Worm (Caenorhabditis elegans) whole organism, young adult: ENCODE measurements around the gene F59B10.5.

Experiments used
- B0261.1 ChIP-seq: sonication (generic microtip); optimal IDR thresholded peaks from 2 replicates; lab custom pipeline; 2016; ENCODE audit warnings: mild to moderate bottlenecking, missing genetic modification characterization, moderate library complexity, missing compliant biosample characterization
- F10E7.11 ChIP-seq: sonication (generic microtip); optimal IDR thresholded peaks from 2 replicates; lab custom pipeline; 2017; ENCODE audit warnings: mild to moderate bottlenecking, missing genetic modification characterization, moderate library complexity, missing compliant biosample characterization
- F22D6.2 ChIP-seq: sonication (generic microtip); optimal IDR thresholded peaks from 2 replicates; lab custom pipeline; 2016; ENCODE audit warnings: mild to moderate bottlenecking, missing genetic modification characterization, missing compliant biosample characterization
- F33H1.4 ChIP-seq: fragments of 200-800 bp; sonication (Bioruptor generic); IDR thresholded peaks from 2 replicates; pipeline ENCODE4 v1.3.6; 2022; ENCODE audit warnings: missing genetic modification reagents, missing genetic modification characterization, missing compliant biosample characterization
- F37B4.10 ChIP-seq: fragments of 200-800 bp; sonication (Bioruptor generic); IDR thresholded peaks from 2 replicates; pipeline ENCODE4 v1.3.6; 2022; ENCODE audit warnings: missing genetic modification characterization, missing compliant biosample characterization
- F39B2.1 ChIP-seq: fragments of 200-800 bp; sonication (Bioruptor generic); IDR thresholded peaks from 2 replicates; pipeline ENCODE4 v1.3.6; 2022; ENCODE audit warnings: missing genetic modification reagents, missing genetic modification characterization, missing compliant biosample characterization
- F52B5.7 ChIP-seq: sonication (generic microtip); optimal IDR thresholded peaks from 2 replicates; lab custom pipeline; 2016; ENCODE audit warnings: mild to moderate bottlenecking, missing genetic modification characterization, missing compliant biosample characterization
- F57C9.4 ChIP-seq: sonication (generic microtip); optimal IDR thresholded peaks from 2 replicates; lab custom pipeline; 2017; ENCODE audit warnings: mild to moderate bottlenecking, missing genetic modification characterization, missing compliant biosample characterization
- K11D2.4 ChIP-seq: fragments of 200-800 bp; sonication (Bioruptor generic); IDR thresholded peaks from 2 replicates; pipeline ENCODE4 v1.3.6; 2022; ENCODE audit warnings: missing genetic modification reagents, missing genetic modification characterization, missing compliant biosample characterization
- Y95B8A.8 ChIP-seq: fragments of 200-800 bp; sonication (Bioruptor generic); IDR thresholded peaks from 2 replicates; pipeline ENCODE4 v1.3.6; 2022; ENCODE audit warnings: missing genetic modification reagents, missing genetic modification characterization, missing compliant biosample characterization
- ama-1 ChIP-seq, 3 experiments: fragments of 150-350 bp in 1 of 3; sonication (generic microtip) in 2 of 3; optimal IDR thresholded peaks; 2 replicates each; lab custom pipeline; 2014 to 2018; ENCODE audit warnings: missing biosample characterization in 2 of 3, missing genetic modification characterization in 2 of 3, missing genetic modification reagents in 2 of 3
- attf-3 ChIP-seq: fragments of 200-800 bp; sonication (Bioruptor generic); conservative IDR thresholded peaks from 2 replicates; pipeline ENCODE4 v1.3.6; 2022; ENCODE audit warnings: missing genetic modification reagents, missing genetic modification characterization, missing compliant biosample characterization
- attf-5 ChIP-seq: fragments of 200-800 bp; sonication (Bioruptor generic); optimal IDR thresholded peaks from 2 replicates; lab custom pipeline; 2018; ENCODE audit warnings: mild to moderate bottlenecking, missing genetic modification characterization, missing compliant biosample characterization
- cebp-1 ChIP-seq, 2 experiments: fragments of 200-800 bp in 1 of 2; sonication (Bioruptor generic) in 1 of 2; sonication (generic microtip) in 1 of 2; IDR thresholded peaks in 1 of 2; optimal IDR thresholded peaks in 1 of 2; 2 replicates each; pipeline versions ENCODE4 v1.3.6 to Lab custom; 2017 to 2022; ENCODE audit warnings: missing compliant biosample characterization in 2 of 2, missing genetic modification characterization in 2 of 2, mild to moderate bottlenecking in 1 of 2, missing genetic modification reagents in 1 of 2, moderate library complexity in 1 of 2
- ceh-100 ChIP-seq: fragments of 200-800 bp; sonication (Bioruptor generic); IDR thresholded peaks from 2 replicates; pipeline ENCODE4 v1.3.6; 2022; ENCODE audit warnings: missing genetic modification reagents, missing genetic modification characterization, missing compliant biosample characterization
- ceh-40 ChIP-seq: fragments of 200-800 bp; sonication (Bioruptor generic); IDR thresholded peaks from 2 replicates; pipeline ENCODE4 v1.3.6; 2022; ENCODE audit warnings: missing genetic modification characterization, missing compliant biosample characterization
- ceh-79 ChIP-seq: sonication (generic microtip); optimal IDR thresholded peaks from 2 replicates; lab custom pipeline; 2017; ENCODE audit warnings: mild to moderate bottlenecking, missing genetic modification characterization, missing compliant biosample characterization
- chd-7 ChIP-seq: sonication (generic microtip); optimal IDR thresholded peaks from 2 replicates; lab custom pipeline; 2016; ENCODE audit warnings: mild to moderate bottlenecking, missing genetic modification characterization, moderate library complexity, missing compliant biosample characterization
- dpff-1 ChIP-seq: sonication (generic microtip); optimal IDR thresholded peaks from 2 replicates; lab custom pipeline; 2017; ENCODE audit warnings: mild to moderate bottlenecking, missing genetic modification characterization, missing compliant biosample characterization
- ekl-4 ChIP-seq: fragments of 200-800 bp; sonication (Bioruptor generic); IDR thresholded peaks from 2 replicates; pipeline ENCODE4 v1.3.6; 2022; ENCODE audit warnings: missing genetic modification reagents, missing genetic modification characterization, missing compliant biosample characterization
- hmg-1.2 ChIP-seq: fragments of 200-800 bp; sonication (Bioruptor generic); IDR thresholded peaks from 2 replicates; pipeline ENCODE4 v1.3.6; 2022; ENCODE audit warnings: missing genetic modification reagents, missing genetic modification characterization, missing compliant biosample characterization
- hsf-1 ChIP-seq: fragments of 200-800 bp; sonication (Bioruptor generic); IDR thresholded peaks from 2 replicates; pipeline ENCODE4 v1.3.6; 2022; ENCODE audit warnings: missing genetic modification reagents, missing genetic modification characterization, missing compliant biosample characterization
- let-526 ChIP-seq: fragments of 200-800 bp; sonication (Bioruptor generic); IDR thresholded peaks from 2 replicates; pipeline ENCODE4 v1.3.6; 2022; ENCODE audit warnings: missing genetic modification reagents, missing genetic modification characterization, missing compliant biosample characterization
- lsy-27 ChIP-seq: sonication (generic microtip); optimal IDR thresholded peaks from 2 replicates; lab custom pipeline; 2017; ENCODE audit warnings: missing genetic modification characterization, mild to moderate bottlenecking, missing compliant biosample characterization, antibody characterized with exemption, missing genotype, borderline replicate concordance; ENCODE audit not compliant: insufficient read depth
- mel-28 ChIP-seq: sonication (generic microtip); optimal IDR thresholded peaks from 2 replicates; lab custom pipeline; 2016; ENCODE audit warnings: borderline replicate concordance, mild to moderate bottlenecking, missing genetic modification characterization, missing compliant biosample characterization
- nfya-2 ChIP-seq: fragments of 200-800 bp; sonication (Bioruptor generic); IDR thresholded peaks from 2 replicates; pipeline ENCODE4 v1.3.6; 2022; ENCODE audit warnings: missing genetic modification reagents, missing genetic modification characterization, missing compliant biosample characterization
- nfyb-1 ChIP-seq: fragments of 200-800 bp; sonication (Bioruptor generic); IDR thresholded peaks from 2 replicates; pipeline ENCODE4 v1.3.6; 2022; ENCODE audit warnings: missing genetic modification reagents, missing genetic modification characterization, missing compliant biosample characterization
- nhr-80 ChIP-seq: sonication (generic microtip); optimal IDR thresholded peaks from 2 replicates; lab custom pipeline; 2016; ENCODE audit warnings: missing genetic modification characterization, missing compliant biosample characterization
- nhr-90 ChIP-seq: sonication (generic microtip); optimal IDR thresholded peaks from 2 replicates; lab custom pipeline; 2016; ENCODE audit warnings: missing genotype, mild to moderate bottlenecking, missing genetic modification characterization, missing compliant biosample characterization
- pbrm-1 ChIP-seq: fragments of 200-800 bp; sonication (Bioruptor generic); IDR thresholded peaks from 2 replicates; pipeline ENCODE4 v1.3.6; 2022; ENCODE audit warnings: missing genetic modification reagents, missing genetic modification characterization, missing compliant biosample characterization
- repo-1 ChIP-seq: sonication (generic microtip); optimal IDR thresholded peaks from 2 replicates; lab custom pipeline; 2017; ENCODE audit warnings: mild to moderate bottlenecking, missing genetic modification characterization, missing compliant biosample characterization
- sdz-38 ChIP-seq: sonication (generic microtip); optimal IDR thresholded peaks from 2 replicates; lab custom pipeline; 2016; ENCODE audit warnings: missing genotype, missing genetic modification characterization, missing compliant biosample characterization
- snpc-1.1 ChIP-seq: sonication (generic microtip); optimal IDR thresholded peaks from 2 replicates; lab custom pipeline; 2017; ENCODE audit warnings: missing genetic modification characterization, mild to moderate bottlenecking, missing compliant biosample characterization, antibody characterized with exemption, moderate library complexity, missing genotype, missing genetic modification reagents; ENCODE audit not compliant: insufficient read depth
- snpc-4 ChIP-seq, 5 experiments: fragments of 150-350 bp in 1 of 5; sonication (generic microtip) in 4 of 5; optimal IDR thresholded peaks; 2 replicates each; lab custom pipeline; 2014 to 2018; ENCODE audit warnings: missing genetic modification characterization in 5 of 5, missing biosample characterization in 3 of 5, antibody characterized with exemption in 2 of 5, mild to moderate bottlenecking in 2 of 5, missing compliant biosample characterization in 2 of 5, missing genotype in 2 of 5, moderate library complexity in 2 of 5, missing genetic modification reagents in 1 of 5
- unc-130 ChIP-seq: sonication (generic microtip); optimal IDR thresholded peaks from 2 replicates; lab custom pipeline; 2016; ENCODE audit warnings: missing genetic modification reagents, missing genetic modification characterization, missing compliant biosample characterization
- ztf-28 ChIP-seq: fragments of 200-800 bp; sonication (Bioruptor generic); IDR thresholded peaks from 2 replicates; pipeline ENCODE4 v1.3.6; 2022; ENCODE audit warnings: missing genetic modification reagents, missing genetic modification characterization, missing compliant biosample characterization
- ztf-3 ChIP-seq: fragments of 200-800 bp; sonication (Bioruptor generic); optimal IDR thresholded peaks from 2 replicates; lab custom pipeline; 2018; ENCODE audit warnings: mild to moderate bottlenecking, missing genetic modification characterization, missing compliant biosample characterization

The F59B10.5 gene

ce11 chrII:10553377-10554045 lies 30.0 kb upstream of the F59B10.5 start (continued):
- no peak for TF ChIP-seq lsy-27 (tag; lab: Kevin White, UChicago)
- TF ChIP-seq hsf-1 (GFP tag; lab: Robert Waterston, UW) = no peak
- no peak for TF ChIP-seq ceh-100 (GFP tag; lab: Robert Waterston, UW)
- TF ChIP-seq B0261.1 (tag; lab: Kevin White, UChicago) = no peak
- no peak for TF ChIP-seq ztf-3
- TF ChIP-seq F57C9.4 = no peak
- peak; percentile 26; the same call in 1 of the 2 replicates for TF ChIP-seq ekl-4
- TF ChIP-seq attf-5 (GFP tag; lab: Kevin White, UChicago) = no peak
- no peak for TF ChIP-seq ztf-28 (GFP tag; lab: Robert Waterston, UW)
- TF ChIP-seq F52B5.7 (tag; lab: Kevin White, UChicago) = no peak
- peak; percentile 53; the same call in 1 of the 2 replicates for TF ChIP-seq nfyb-1 (GFP tag; lab: Robert Waterston, UW)
- TF ChIP-seq F10E7.11 = no peak
- no peak for TF ChIP-seq attf-3
- TF ChIP-seq F37B4.10 (GFP tag; lab: Robert Waterston, UW) = no peak
- TF ChIP-seq nfya-2 = no peak
- TF ChIP-seq nhr-80 (tag; lab: Kevin White, UChicago) = no peak
- TF ChIP-seq let-526 = no peak
- no peak for TF ChIP-seq mel-28 (tag; lab: Kevin White, UChicago)
- TF ChIP-seq dpff-1 (tag; lab: Kevin White, UChicago) = no peak
- TF ChIP-seq unc-130 (GFP tag; lab: Kevin White, UChicago) = no peak
- no peak for TF ChIP-seq ceh-40 (GFP tag; lab: Robert Waterston, UW)
- peak; percentile 49 for TF ChIP-seq repo-1 (tag; lab: Kevin White, UChicago)
- peak; percentile 46 for TF ChIP-seq ama-1 (optimal IDR thresholded peaks at IDR 0.05; lab: Kevin White, UChicago)
- no peak for TF ChIP-seq ama-1 (GFP tag; optimal IDR thresholded peaks at IDR 0.05; lab: Kevin White, UChicago)
- no peak for TF ChIP-seq snpc-1.1 (tag; lab: Kevin White, UChicago)
- TF ChIP-seq ceh-79 = no peak
- TF ChIP-seq chd-7 (tag; lab: Kevin White, UChicago) = peak; percentile 5
- peak; percentile 92 for TF ChIP-seq cebp-1 (GFP tag; IDR thresholded peaks at IDR 0.05; lab: Robert Waterston, UW)
- peak; percentile 97 for TF ChIP-seq cebp-1 (tag; optimal IDR thresholded peaks at IDR 0.05; lab: Kevin White, UChicago)
- no peak for TF ChIP-seq F22D6.2
- no peak for TF ChIP-seq Y95B8A.8 (GFP tag; lab: Robert Waterston, UW)
- TF ChIP-seq F33H1.4 (GFP tag; lab: Robert Waterston, UW) = no peak
- no peak for TF ChIP-seq snpc-4 (GFP tag; optimal IDR thresholded peaks at IDR 0.05; lab: Kevin White, UChicago)
- TF ChIP-seq snpc-4 (tag; optimal IDR thresholded peaks at IDR 0.05; lab: Kevin White, UChicago) = no peak
- 0 out of 2 replicates have a peak, but pooled peaks have one; percentile 40 for TF ChIP-seq F39B2.1
- TF ChIP-seq sdz-38 (tag; lab: Kevin White, UChicago) = no peak
- no peak for TF ChIP-seq nhr-90
- no peak for TF ChIP-seq pbrm-1 (GFP tag; lab: Robert Waterston, UW)
- TF ChIP-seq hmg-1.2 (GFP tag; lab: Robert Waterston, UW) = no peak
- 0 out of 2 replicates have a peak, but pooled peaks have one; percentile 8 for TF ChIP-seq K11D2.4 (GFP tag; lab: Robert Waterston, UW)
